Worm (Caenorhabditis elegans): ENCODE results near the gene Y75B12B.11.

Gene Y75B12B.11

ce11 chrV:15187083-15188057, 3.7 kb upstream of the Y75B12B.11 start, which contains the start of the genes cyn-7 and bath-36 (continued):
- TF ChIP-seq elt-1 (tag; optimal IDR thresholded peaks at IDR 0.05; ENCODE audit: borderline replicate concordance, insufficient read depth) (no peak), mls-2 (tag; optimal IDR thresholded peaks at IDR 0.05) (no peak), ztf-11 (tag; optimal IDR thresholded peaks at IDR 0.05) (no peak), lin-32 (GFP tag; optimal IDR thresholded peaks at IDR 0.05) (no peak), lin-13 (tag; optimal IDR thresholded peaks at IDR 0.05) (peak; percentile 77)

- TF ChIP-seq nhr-237 (tag; optimal IDR thresholded peaks at IDR 0.05): peak; percentile 71
- peak; percentile 26 for TF ChIP-seq ceh-39 (tag; optimal IDR thresholded peaks at IDR 0.05)
- TF ChIP-seq unc-62 (GFP tag; optimal IDR thresholded peaks at IDR 0.05): no peak
- no peak for TF ChIP-seq cnd-1 (tag; optimal IDR thresholded peaks at IDR 0.05)
- peak; percentile 58 for TF ChIP-seq lin-13 (tag; optimal IDR thresholded peaks at IDR 0.05)
- no peak for TF ChIP-seq ceh-43 (GFP tag; optimal IDR thresholded peaks at IDR 0.05)
- TF ChIP-seq pha-4 (tag; optimal IDR thresholded peaks at IDR 0.05): peak; percentile 77
- no peak for TF ChIP-seq lin-32 (GFP tag; optimal IDR thresholded peaks at IDR 0.05)
- no peak for TF ChIP-seq bed-3 (GFP tag; optimal IDR thresholded peaks at IDR 0.05)
- TF ChIP-seq drap-1 (GFP tag; optimal IDR thresholded peaks at IDR 0.05): no peak
- TF ChIP-seq unc-39 (tag; optimal IDR thresholded peaks at IDR 0.05): no peak
- peak; percentile 78 for TF ChIP-seq mep-1 (tag; optimal IDR thresholded peaks at IDR 0.05)
- no peak for TF ChIP-seq elt-3 (tag; optimal IDR thresholded peaks at IDR 0.05)
- TF ChIP-seq hlh-1 (tag; optimal IDR thresholded peaks at IDR 0.05): peak; percentile 18
- no peak for TF ChIP-seq snpc-4 (tag; optimal IDR thresholded peaks at IDR 0.05)
- TF ChIP-seq nhr-12 (tag; optimal IDR thresholded peaks at IDR 0.05): no peak
- no peak for TF ChIP-seq tbx-8 (GFP tag; optimal IDR thresholded peaks at IDR 0.05)
- TF ChIP-seq ces-1 (GFP tag; optimal IDR thresholded peaks at IDR 0.05): peak; percentile 81
- no peak for TF ChIP-seq ceh-83 (GFP tag; optimal IDR thresholded peaks at IDR 0.05)
- TF ChIP-seq lsy-2 (tag; optimal IDR thresholded peaks at IDR 0.05): peak; percentile 83
- TF ChIP-seq unc-120 (tag; optimal IDR thresholded peaks at IDR 0.05; ENCODE audit: poor library complexity, severe bottlenecking): no peak
Observed at ce11 chrV:15189567-15189966, 1.5 kb upstream of the Y75B12B.11 start, which contains the start of gene cyn-3. Gene cyn-3, plus strand, starts transcription at chrV:15189927.

ce11 chrV:15191971-15192370, 875 bp downstream of the Y75B12B.11 start:
- no peak for TF ChIP-seq ceh-43 (GFP tag; optimal IDR thresholded peaks at IDR 0.05)

ce11 chrV:15192377-15192776, 1.3 kb downstream of the Y75B12B.11 start, which contains the start of gene plc-2:
Gene plc-2, plus strand, starts transcription at chrV:15192572.
- no peak for TF ChIP-seq mab-5 (tag; optimal IDR thresholded peaks at IDR 0.05)
- no peak for TF ChIP-seq lin-13 (tag; optimal IDR thresholded peaks at IDR 0.05)
- TF ChIP-seq sem-2 (GFP tag; optimal IDR thresholded peaks at IDR 0.05): no peak
- TF ChIP-seq nhr-28 (tag; optimal IDR thresholded peaks at IDR 0.05): no peak
- no peak for TF ChIP-seq unc-62 (GFP tag; optimal IDR thresholded peaks at IDR 0.05)
- no peak for TF ChIP-seq blmp-1 (tag; optimal IDR thresholded peaks at IDR 0.05)
- no peak for TF ChIP-seq tbx-8 (GFP tag; optimal IDR thresholded peaks at IDR 0.05)
- TF ChIP-seq mls-2 (tag; optimal IDR thresholded peaks at IDR 0.05): no peak

- TF ChIP-seq lin-13 (tag; optimal IDR thresholded peaks at IDR 0.05) (no peak), cnd-1 (tag; optimal IDR thresholded peaks at IDR 0.05) (no peak), nhr-2 (tag; optimal IDR thresholded peaks at IDR 0.05) (no peak), ceh-83 (GFP tag; optimal IDR thresholded peaks at IDR 0.05) (no peak), unc-39 (tag; optimal IDR thresholded peaks at IDR 0.05) (no peak), lsy-2 (tag; optimal IDR thresholded peaks at IDR 0.05) (no peak), nhr-237 (tag; optimal IDR thresholded peaks at IDR 0.05) (no peak), unc-62 (GFP tag; optimal IDR thresholded peaks at IDR 0.05) (no peak), zip-8 (tag; optimal IDR thresholded peaks at IDR 0.05) (no peak), tbx-8 (GFP tag; optimal IDR thresholded peaks at IDR 0.05) (no peak), sem-2 (GFP tag; optimal IDR thresholded peaks at IDR 0.05) (no peak), unc-120 (tag; optimal IDR thresholded peaks at IDR 0.05; ENCODE audit: poor library complexity, severe bottlenecking) (no peak), blmp-1 (tag; optimal IDR thresholded peaks at IDR 0.05) (no peak)
Observed at ce11 chrV:15193909-15194308, 2.8 kb downstream of the Y75B12B.11 start, which contains the start of gene Y75B12B.13. Gene Y75B12B.13, minus strand, starts transcription at chrV:15194009.
